Worm (Caenorhabditis elegans) whole organism, mixed stage, embryonic: ENCODE measurements around the gene clec-88.

Experiments
- M03D4.4 ChIP-seq: sonication (generic microtip); optimal IDR thresholded peaks from 2 replicates; lab custom pipeline; 2017; ENCODE audit warnings: mild to moderate bottlenecking, missing genetic modification characterization, missing compliant biosample characterization
- bed-3 ChIP-seq: fragments of 200-800 bp; sonication (Bioruptor generic); optimal IDR thresholded peaks from 3 replicates; lab custom pipeline; 2018; ENCODE audit warnings: mild to moderate bottlenecking, missing genetic modification characterization, moderate library complexity, missing compliant biosample characterization
- blmp-1 ChIP-seq: fragments of 150-350 bp; optimal IDR thresholded peaks from 2 replicates; lab custom pipeline; 2014; ENCODE audit warnings: missing biosample characterization, missing genetic modification characterization
- ceh-39 ChIP-seq: fragments of 150-350 bp; optimal IDR thresholded peaks from 2 replicates; lab custom pipeline; 2014; ENCODE audit warnings: missing biosample characterization, missing genetic modification characterization
- ceh-43 ChIP-seq: fragments of 200-800 bp; sonication (Bioruptor generic); optimal IDR thresholded peaks from 2 replicates; lab custom pipeline; 2018; ENCODE audit warnings: mild to moderate bottlenecking, missing genetic modification characterization, moderate library complexity, missing compliant biosample characterization
- ces-1 ChIP-seq: fragments of 150-350 bp; optimal IDR thresholded peaks from 2 replicates; lab custom pipeline; 2014; ENCODE audit warnings: missing biosample characterization, missing genetic modification reagents, missing genetic modification characterization
- cnd-1 ChIP-seq: fragments of 200-800 bp; sonication (Bioruptor generic); optimal IDR thresholded peaks from 2 replicates; lab custom pipeline; 2018; ENCODE audit warnings: mild to moderate bottlenecking, missing genetic modification characterization, missing compliant biosample characterization
- drap-1 ChIP-seq: fragments of 200-800 bp; sonication (Bioruptor generic); optimal IDR thresholded peaks from 3 replicates; lab custom pipeline; 2018; ENCODE audit warnings: mild to moderate bottlenecking, missing genetic modification characterization, missing compliant biosample characterization
- elt-1 ChIP-seq: sonication (generic microtip); optimal IDR thresholded peaks from 2 replicates; lab custom pipeline; 2017; ENCODE audit warnings: missing genetic modification characterization, mild to moderate bottlenecking, missing compliant biosample characterization, antibody characterized with exemption, moderate library complexity, borderline replicate concordance; ENCODE audit not compliant: insufficient read depth
- elt-3 ChIP-seq: fragments of 150-350 bp; optimal IDR thresholded peaks from 2 replicates; lab custom pipeline; 2014; ENCODE audit warnings: missing biosample characterization, missing genetic modification characterization
- flh-1 ChIP-seq: fragments of 200-800 bp; sonication (Bioruptor generic); optimal IDR thresholded peaks from 2 replicates; lab custom pipeline; 2018; ENCODE audit warnings: mild to moderate bottlenecking, missing genetic modification characterization, moderate library complexity, missing compliant biosample characterization
- ham-2 ChIP-seq: fragments of 200-800 bp; sonication (Bioruptor generic); optimal IDR thresholded peaks from 2 replicates; lab custom pipeline; 2018; ENCODE audit warnings: mild to moderate bottlenecking, missing genetic modification characterization, missing compliant biosample characterization
- hlh-1 ChIP-seq: fragments of 150-350 bp; optimal IDR thresholded peaks from 2 replicates; lab custom pipeline; 2014; ENCODE audit warnings: missing biosample characterization, missing genetic modification reagents, missing genetic modification characterization
- lin-13 ChIP-seq: fragments of 150-350 bp; optimal IDR thresholded peaks from 2 replicates; lab custom pipeline; 2014; ENCODE audit warnings: missing biosample characterization, missing genetic modification characterization
- lin-32 ChIP-seq: fragments of 200-800 bp; sonication (Bioruptor generic); optimal IDR thresholded peaks from 2 replicates; lab custom pipeline; 2018; ENCODE audit warnings: mild to moderate bottlenecking, missing genetic modification characterization, missing compliant biosample characterization
- lsy-2 ChIP-seq: fragments of 150-350 bp; optimal IDR thresholded peaks from 2 replicates; lab custom pipeline; 2014; ENCODE audit warnings: missing biosample characterization, missing genetic modification characterization
- mab-5 ChIP-seq: fragments of 150-350 bp; optimal IDR thresholded peaks from 2 replicates; lab custom pipeline; 2014; ENCODE audit warnings: missing biosample characterization, missing genetic modification characterization
- mep-1 ChIP-seq: fragments of 150-350 bp; optimal IDR thresholded peaks from 2 replicates; lab custom pipeline; 2017; ENCODE audit warnings: missing biosample characterization, missing genetic modification reagents, missing genetic modification characterization, inconsistent platforms
- mls-2 ChIP-seq: sonication (generic microtip); optimal IDR thresholded peaks from 2 replicates; lab custom pipeline; 2016; ENCODE audit warnings: mild to moderate bottlenecking, missing genetic modification characterization, moderate library complexity, missing compliant biosample characterization
- nhr-12 ChIP-seq: fragments of 150-350 bp; optimal IDR thresholded peaks from 2 replicates; lab custom pipeline; 2014; ENCODE audit warnings: missing biosample characterization, missing genetic modification characterization
- nhr-2 ChIP-seq: fragments of 150-350 bp; optimal IDR thresholded peaks from 2 replicates; lab custom pipeline; 2014; ENCODE audit warnings: missing biosample characterization, missing genetic modification characterization
- nhr-237 ChIP-seq: fragments of 150-350 bp; optimal IDR thresholded peaks from 2 replicates; lab custom pipeline; 2014; ENCODE audit warnings: missing biosample characterization, missing genetic modification characterization
- nhr-28 ChIP-seq: fragments of 150-350 bp; optimal IDR thresholded peaks from 2 replicates; lab custom pipeline; 2014; ENCODE audit warnings: missing biosample characterization, missing genetic modification characterization
- nhr-76 ChIP-seq: sonication (generic microtip); optimal IDR thresholded peaks from 2 replicates; lab custom pipeline; 2017; ENCODE audit warnings: missing biosample characterization, missing genetic modification characterization
- pha-4 ChIP-seq: fragments of 150-350 bp; optimal IDR thresholded peaks from 2 replicates; lab custom pipeline; 2018; ENCODE audit warnings: missing biosample characterization, missing genetic modification reagents, missing genetic modification characterization
- sem-2 ChIP-seq: fragments of 200-800 bp; sonication (Bioruptor generic); optimal IDR thresholded peaks from 2 replicates; lab custom pipeline; 2018; ENCODE audit warnings: mild to moderate bottlenecking, missing genetic modification characterization, missing compliant biosample characterization
- snpc-4 ChIP-seq: fragments of 150-350 bp; optimal IDR thresholded peaks from 2 replicates; lab custom pipeline; 2014; ENCODE audit warnings: missing biosample characterization, missing genetic modification characterization
- sptf-1 ChIP-seq: sonication (generic microtip); optimal IDR thresholded peaks from 2 replicates; lab custom pipeline; 2017; ENCODE audit warnings: mild to moderate bottlenecking, missing genetic modification characterization, moderate library complexity, missing compliant biosample characterization
- tbx-8 ChIP-seq: fragments of 200-800 bp; sonication (Bioruptor generic); optimal IDR thresholded peaks from 2 replicates; lab custom pipeline; 2018; ENCODE audit warnings: mild to moderate bottlenecking, missing genetic modification characterization, moderate library complexity, missing compliant biosample characterization
- unc-120 ChIP-seq: sonication (generic microtip); optimal IDR thresholded peaks from 2 replicates; lab custom pipeline; 2017; ENCODE audit warnings: missing genetic modification characterization, missing compliant biosample characterization; ENCODE audit not compliant: poor library complexity, severe bottlenecking
- unc-39 ChIP-seq: fragments of 150-350 bp; optimal IDR thresholded peaks from 2 replicates; lab custom pipeline; 2014; ENCODE audit warnings: missing biosample characterization, missing genetic modification characterization
- unc-62 ChIP-seq: fragments of 150-350 bp; optimal IDR thresholded peaks from 2 replicates; lab custom pipeline; 2014; ENCODE audit warnings: missing biosample characterization, missing genetic modification reagents, missing genetic modification characterization
- zip-8 ChIP-seq: fragments of 150-350 bp; optimal IDR thresholded peaks from 2 replicates; lab custom pipeline; 2014; ENCODE audit warnings: missing biosample characterization, missing genetic modification characterization
- ztf-11 ChIP-seq: fragments of 150-350 bp; optimal IDR thresholded peaks from 2 replicates; lab custom pipeline; 2014; ENCODE audit warnings: missing biosample characterization, missing genetic modification characterization

clec-88 gene

DNA sequence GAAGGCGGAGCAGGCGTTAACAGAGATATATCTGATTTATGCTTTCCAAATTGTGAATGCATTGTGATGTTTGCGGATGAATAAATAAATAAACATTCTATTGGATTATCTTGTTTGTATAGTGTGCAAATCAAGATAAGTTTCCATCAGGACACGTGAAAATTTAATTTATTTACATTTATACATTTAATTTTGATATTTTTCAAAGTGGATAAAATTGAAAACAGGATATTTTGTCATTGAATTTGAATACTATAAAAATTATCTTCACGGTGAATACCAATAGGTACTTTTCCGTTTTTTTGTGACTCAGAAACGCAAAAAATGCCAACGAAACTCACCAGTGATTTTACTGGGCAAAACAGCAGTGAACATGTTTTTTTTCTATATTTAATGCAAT lies 25.7 kb downstream of the clec-88 start, which contains the start of gene F58F12.3:
Gene F58F12.3, minus strand, starts transcription at position 101 of the 400 bp plus-strand sequence.
- TF ChIP-seq mls-2 = no peak
- TF ChIP-seq nhr-237 (tag; lab: Kevin White, UChicago) = no peak
- no peak for TF ChIP-seq tbx-8
- no peak for TF ChIP-seq lin-13 (tag; lab: Kevin White, UChicago)
- TF ChIP-seq lsy-2 = no peak
- no peak for TF ChIP-seq bed-3
- TF ChIP-seq nhr-12 (tag; lab: Kevin White, UChicago) = no peak
- no peak for TF ChIP-seq ztf-11 (tag; lab: Kevin White, UChicago)
- TF ChIP-seq ceh-43 (GFP tag; lab: Kevin White, UChicago) = no peak
- TF ChIP-seq elt-1 (tag; lab: Kevin White, UChicago) = no peak
- TF ChIP-seq hlh-1 (tag; lab: Kevin White, UChicago) = no peak
- TF ChIP-seq sptf-1 (tag; lab: Kevin White, UChicago) = no peak
- TF ChIP-seq mep-1 = no peak
- no peak for TF ChIP-seq ces-1
- TF ChIP-seq snpc-4 (tag; lab: Kevin White, UChicago) = no peak
- TF ChIP-seq unc-120 (tag; lab: Kevin White, UChicago) = no peak

DNA sequence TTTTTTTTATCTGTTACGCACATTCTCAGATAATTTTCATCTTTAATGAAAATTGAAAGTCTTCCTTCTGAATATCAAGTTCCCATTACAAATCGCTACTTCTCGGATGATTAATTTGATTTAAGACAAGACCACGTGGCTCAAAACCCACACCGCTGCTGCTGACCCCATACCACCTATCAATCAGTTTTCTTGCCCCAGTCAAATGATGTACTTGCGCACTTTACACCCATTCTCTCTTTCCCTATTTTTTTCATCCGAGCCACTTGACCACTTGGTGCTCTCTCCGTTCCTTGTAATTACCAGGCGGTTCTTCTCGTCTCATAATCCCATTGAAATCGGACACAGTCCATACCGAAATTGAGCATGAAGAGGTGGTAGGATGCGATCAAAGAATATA lies 28.5 kb downstream of the clec-88 start:
- TF ChIP-seq mab-5 (tag; lab: Kevin White, UChicago) (no peak), elt-3 (no peak), hlh-1 (tag; lab: Kevin White, UChicago) (peak; percentile 81), lin-13 (tag; lab: Kevin White, UChicago) (no peak), bed-3 (no peak), drap-1 (GFP tag; lab: Kevin White, UChicago) (no peak), nhr-76 (tag; lab: Kevin White, UChicago) (no peak), cnd-1 (no peak), flh-1 (GFP tag; lab: Kevin White, UChicago) (no peak), nhr-2 (tag; lab: Kevin White, UChicago) (peak; percentile 16), unc-62 (peak; percentile 56), ztf-11 (tag; lab: Kevin White, UChicago) (no peak), M03D4.4 (tag; lab: Kevin White, UChicago) (no peak), ceh-39 (tag; lab: Kevin White, UChicago) (no peak), lsy-2 (no peak), zip-8 (tag; lab: Kevin White, UChicago) (no peak), unc-39 (tag; lab: Kevin White, UChicago) (no peak), sem-2 (no peak)
- TF ChIP-seq, all 35 proteins: peak for 3

DNA sequence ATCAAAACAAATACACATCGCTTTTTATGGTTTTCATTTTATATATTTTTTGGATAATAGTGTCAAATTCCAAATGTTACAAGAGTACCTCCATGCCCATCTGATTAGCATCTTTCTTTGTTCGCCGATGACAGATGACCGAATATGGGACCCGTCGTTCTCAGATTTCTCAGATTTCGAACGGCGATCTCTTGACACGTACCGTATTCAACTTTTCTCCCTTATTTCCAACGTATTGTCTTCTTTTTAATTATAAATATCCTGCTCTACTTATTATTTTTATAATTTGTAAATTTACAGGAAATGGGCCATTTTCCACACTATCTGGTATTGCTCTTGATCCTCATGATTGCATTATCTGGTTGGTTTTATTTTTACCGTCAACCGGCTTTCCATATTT lies 32.9 kb downstream of the clec-88 start, which contains the start of gene zig-10:
Gene zig-10, plus strand, starts transcription at position 301 of the 400 bp plus-strand sequence.
- TF ChIP-seq drap-1 (GFP tag; lab: Kevin White, UChicago) = no peak
- peak; percentile 37 for TF ChIP-seq elt-1 (tag; lab: Kevin White, UChicago)

DNA sequence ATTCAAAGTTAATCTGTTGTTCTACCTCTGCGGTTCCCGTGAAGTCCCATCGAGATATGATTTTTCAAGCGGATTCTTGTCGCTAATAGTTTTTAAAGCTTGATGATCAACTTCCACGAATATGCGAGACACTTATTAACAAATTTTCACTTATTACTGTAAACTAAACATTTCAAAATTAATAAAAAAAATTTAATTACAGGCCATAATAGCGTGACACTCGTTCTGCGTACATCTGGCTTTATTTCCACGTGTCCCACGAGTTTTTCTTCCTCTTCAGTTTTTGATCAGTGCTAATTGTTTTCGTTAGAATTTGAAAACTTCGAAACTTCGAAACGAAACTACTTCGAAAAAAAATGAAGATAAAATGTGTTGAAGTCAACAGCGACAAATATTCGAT lies 36.1 kb downstream of the clec-88 start, which contains the start of gene btb-2:
Gene btb-2, plus strand, starts transcription at position 301 of the 400 bp plus-strand sequence.
- TF ChIP-seq ham-2 = no peak
- no peak for TF ChIP-seq lin-32 (GFP tag; lab: Kevin White, UChicago)
- TF ChIP-seq nhr-237 (tag; lab: Kevin White, UChicago) = no peak
- TF ChIP-seq flh-1 (GFP tag; lab: Kevin White, UChicago) = no peak

DNA sequence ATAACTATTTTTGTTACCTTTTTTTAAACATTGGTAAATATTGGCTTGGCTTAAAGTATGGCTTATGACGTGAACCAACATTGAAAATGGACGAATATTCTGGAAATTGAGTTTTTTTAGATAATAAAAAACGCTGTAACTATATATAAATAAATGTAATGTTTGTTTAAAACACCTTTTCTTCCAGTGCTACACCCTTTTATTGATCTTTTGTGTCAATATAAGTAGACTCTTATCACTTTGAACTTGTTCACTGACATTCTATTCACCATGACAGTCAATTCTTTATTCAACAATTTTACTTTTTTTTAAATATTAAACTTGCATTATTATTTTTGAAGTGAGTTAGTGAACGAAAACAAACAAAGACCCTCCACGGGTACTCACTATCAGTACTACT lies 37.7 kb downstream of the clec-88 start, which contains the start of gene T25D10.1:
Gene T25D10.1, plus strand, starts transcription at position 169 of the 400 bp plus-strand sequence.
- TF ChIP-seq unc-62 = no peak
- TF ChIP-seq nhr-28 (tag; lab: Kevin White, UChicago) = no peak
- TF ChIP-seq mab-5 (tag; lab: Kevin White, UChicago) = no peak
- no peak for TF ChIP-seq sem-2
- no peak for TF ChIP-seq blmp-1 (tag; lab: Kevin White, UChicago)
- TF ChIP-seq ham-2 = no peak
- TF ChIP-seq tbx-8 = no peak
- TF ChIP-seq elt-3 = no peak
- TF ChIP-seq cnd-1 = no peak
- no peak for TF ChIP-seq bed-3
- no peak for TF ChIP-seq mep-1
- TF ChIP-seq nhr-12 (tag; lab: Kevin White, UChicago) = no peak
- no peak for TF ChIP-seq nhr-237 (tag; lab: Kevin White, UChicago)
- no peak for TF ChIP-seq lin-32 (GFP tag; lab: Kevin White, UChicago)
- TF ChIP-seq ceh-43 (GFP tag; lab: Kevin White, UChicago) = no peak
- no peak for TF ChIP-seq pha-4 (tag; lab: Kevin White, UChicago)
- no peak for TF ChIP-seq drap-1 (GFP tag; lab: Kevin White, UChicago)
- TF ChIP-seq nhr-2 (tag; lab: Kevin White, UChicago) = no peak
- TF ChIP-seq sptf-1 (tag; lab: Kevin White, UChicago) = no peak
- TF ChIP-seq lin-13 (tag; lab: Kevin White, UChicago) = no peak
